Fruit fly (Drosophila melanogaster) whole organism, prepupa: ENCODE data around the gene CG32295.

Experiments used
- Blimp-1 ChIP-seq: fragments of 200-800 bp; sonication (Bioruptor generic); optimal IDR thresholded peaks from 3 replicates; lab custom pipeline; 2017; ENCODE audit warnings: missing biosample characterization, missing genetic modification characterization, mild to moderate bottlenecking, moderate library complexity, missing genetic modification reagents
- CG10631 ChIP-seq: fragments of 200-800 bp; sonication (Bioruptor generic); optimal IDR thresholded peaks from 2 replicates; lab custom pipeline; 2016; ENCODE audit warnings: missing biosample characterization, missing genetic modification characterization
- CG10669 ChIP-seq: fragments of 200-800 bp; sonication (Bioruptor generic); optimal IDR thresholded peaks from 3 replicates; lab custom pipeline; 2018; ENCODE audit warnings: missing biosample characterization, mild to moderate bottlenecking, missing genetic modification characterization, moderate library complexity
- CG11294 ChIP-seq: fragments of 200-800 bp; sonication (Bioruptor generic); IDR thresholded peaks from 2 replicates; pipeline ENCODE4 v1.3.6; 2022; ENCODE audit warnings: missing biosample characterization, missing genetic modification characterization
- CG11762 ChIP-seq: fragments of 200-800 bp; sonication (Bioruptor generic); optimal IDR thresholded peaks from 3 replicates; lab custom pipeline; 2016; ENCODE audit warnings: missing biosample characterization, missing genetic modification characterization; ENCODE audit not compliant: insufficient read depth
- CG11902 ChIP-seq: fragments of 200-800 bp; sonication (Bioruptor generic); optimal IDR thresholded peaks from 3 replicates; lab custom pipeline; 2016; ENCODE audit warnings: missing biosample characterization, missing genetic modification characterization
- CG15336 ChIP-seq: fragments of 200-800 bp; sonication (Bioruptor generic); IDR thresholded peaks from 2 replicates; pipeline ENCODE4 v1.3.6; 2022; ENCODE audit warnings: missing biosample characterization, missing genetic modification characterization
- CG16779 ChIP-seq: fragments of 200-800 bp; sonication (Bioruptor generic); optimal IDR thresholded peaks from 3 replicates; lab custom pipeline; 2017; ENCODE audit warnings: missing biosample characterization, mild to moderate bottlenecking, missing genetic modification characterization
- CG3032 ChIP-seq: fragments of 200-800 bp; optimal IDR thresholded peaks from 2 replicates; lab custom pipeline; 2019; ENCODE audit warnings: missing biosample characterization, mild to moderate bottlenecking, missing genetic modification characterization, moderate library complexity
- CG31627 ChIP-seq: fragments of 200-800 bp; sonication (Bioruptor generic); optimal IDR thresholded peaks from 3 replicates; lab custom pipeline; 2016; ENCODE audit warnings: missing biosample characterization, missing genetic modification characterization
- CG34406 ChIP-seq: fragments of 200-800 bp; sonication (Bioruptor generic); optimal IDR thresholded peaks from 3 replicates; lab custom pipeline; 2016; ENCODE audit warnings: missing biosample characterization, missing genetic modification characterization
- CG3919 ChIP-seq: fragments of 200-800 bp; sonication (Bioruptor generic); optimal IDR thresholded peaks from 3 replicates; lab custom pipeline; 2016; ENCODE audit warnings: missing biosample characterization, missing genetic modification characterization
- CG4318 ChIP-seq: fragments of 200-800 bp; sonication (Bioruptor generic); optimal IDR thresholded peaks from 3 replicates; lab custom pipeline; 2017; ENCODE audit warnings: missing biosample characterization, mild to moderate bottlenecking, missing genetic modification characterization
- CG6163 ChIP-seq: fragments of 200-800 bp; sonication (Bioruptor generic); IDR thresholded peaks from 3 replicates; pipeline ENCODE4 v1.3.6; 2022; ENCODE audit warnings: missing biosample characterization, missing genetic modification characterization
- CG6276 ChIP-seq: fragments of 200-800 bp; sonication (Bioruptor generic); optimal IDR thresholded peaks from 2 replicates; lab custom pipeline; 2017; ENCODE audit warnings: missing biosample characterization, mild to moderate bottlenecking, missing genetic modification characterization
- CG6792 ChIP-seq: fragments of 200-800 bp; sonication (Bioruptor generic); optimal IDR thresholded peaks from 3 replicates; lab custom pipeline; 2016; ENCODE audit warnings: missing biosample characterization, missing genetic modification characterization
- CG6808 ChIP-seq: fragments of 200-800 bp; sonication (Bioruptor generic); optimal IDR thresholded peaks from 3 replicates; lab custom pipeline; 2017; ENCODE audit warnings: missing biosample characterization, missing genetic modification characterization, mild to moderate bottlenecking, moderate library complexity, missing genetic modification reagents
- CG6854 ChIP-seq: fragments of 200-800 bp; sonication (Bioruptor generic); optimal IDR thresholded peaks from 2 replicates; lab custom pipeline; 2017; ENCODE audit warnings: missing biosample characterization, mild to moderate bottlenecking, missing genetic modification characterization
- CG7368 ChIP-seq: fragments of 200-800 bp; sonication (Bioruptor generic); optimal IDR thresholded peaks from 3 replicates; lab custom pipeline; 2016; ENCODE audit warnings: missing biosample characterization, missing genetic modification characterization
- CG8119 ChIP-seq: fragments of 200-800 bp; sonication (Bioruptor generic); IDR thresholded peaks from 3 replicates; pipeline ENCODE4 v1.3.6; 2022; ENCODE audit warnings: missing biosample characterization, missing genetic modification characterization
- CG8319 ChIP-seq: fragments of 200-800 bp; sonication (Bioruptor generic); optimal IDR thresholded peaks from 3 replicates; lab custom pipeline; 2016; ENCODE audit warnings: missing biosample characterization, missing genetic modification characterization
- CG8632 ChIP-seq: fragments of 200-800 bp; sonication (Bioruptor generic); optimal IDR thresholded peaks from 3 replicates; lab custom pipeline; 2016; ENCODE audit warnings: missing biosample characterization, missing genetic modification characterization
- Eip75B ChIP-seq: fragments of 200-800 bp; sonication (Bioruptor generic); optimal IDR thresholded peaks from 3 replicates; lab custom pipeline; 2016; ENCODE audit warnings: missing biosample characterization, missing genetic modification characterization
- Eip78C ChIP-seq: fragments of 200-800 bp; sonication (Bioruptor generic); peaks from one replicate; lab custom pipeline; 2016; ENCODE audit warnings: missing biosample characterization, missing genetic modification characterization
- Eip93F ChIP-seq: fragments of 200-800 bp; sonication (Bioruptor generic); optimal IDR thresholded peaks from 2 replicates; lab custom pipeline; 2016; ENCODE audit warnings: missing biosample characterization, mild to moderate bottlenecking, missing genetic modification characterization
- Ets21C ChIP-seq: fragments of 200-800 bp; sonication (Bioruptor generic); optimal IDR thresholded peaks from 3 replicates; lab custom pipeline; 2016; ENCODE audit warnings: missing biosample characterization, missing genetic modification characterization
- Ets96B ChIP-seq: fragments of 200-800 bp; optimal IDR thresholded peaks from 2 replicates; lab custom pipeline; 2019; ENCODE audit warnings: missing biosample characterization, mild to moderate bottlenecking, missing genetic modification characterization, moderate library complexity
- Gug ChIP-seq: fragments of 200-800 bp; sonication (Bioruptor generic); IDR thresholded peaks from 2 replicates; pipeline ENCODE4 v1.3.6; 2022; ENCODE audit warnings: missing biosample characterization, missing genetic modification characterization
- Hr38 ChIP-seq: sonication (Bioruptor generic); optimal IDR thresholded peaks from 2 replicates; lab custom pipeline; 2016; ENCODE audit warnings: missing biosample characterization, missing genetic modification characterization
- Hr39 ChIP-seq: fragments of 200-800 bp; sonication (Bioruptor generic); optimal IDR thresholded peaks from 2 replicates; lab custom pipeline; 2016; ENCODE audit warnings: missing biosample characterization, missing genetic modification characterization
- Hr4 ChIP-seq: fragments of 200-800 bp; sonication (Bioruptor generic); optimal IDR thresholded peaks from 3 replicates; lab custom pipeline; 2016; ENCODE audit warnings: missing biosample characterization, missing genetic modification characterization
- Lpt ChIP-seq: fragments of 200-800 bp; sonication (Bioruptor generic); optimal IDR thresholded peaks from 3 replicates; lab custom pipeline; 2016; ENCODE audit warnings: missing biosample characterization, missing genetic modification characterization
- OdsH ChIP-seq: fragments of 200-800 bp; sonication (Bioruptor generic); optimal IDR thresholded peaks from 3 replicates; lab custom pipeline; 2016; ENCODE audit warnings: missing biosample characterization, missing genetic modification characterization
- Sox102F ChIP-seq: fragments of 200-800 bp; sonication (Bioruptor generic); optimal IDR thresholded peaks from 2 replicates; lab custom pipeline; 2016; ENCODE audit warnings: missing biosample characterization, mild to moderate bottlenecking, missing genetic modification characterization
- Sox14 ChIP-seq: fragments of 200-800 bp; sonication (Bioruptor generic); optimal IDR thresholded peaks from 3 replicates; lab custom pipeline; 2016; ENCODE audit warnings: missing biosample characterization, missing genetic modification characterization
- Sox15 ChIP-seq: fragments of 200-800 bp; sonication (Bioruptor generic); optimal IDR thresholded peaks from 3 replicates; lab custom pipeline; 2016; ENCODE audit warnings: missing biosample characterization, missing genetic modification characterization
- achi ChIP-seq: fragments of 200-800 bp; sonication (Bioruptor generic); optimal IDR thresholded peaks from 3 replicates; lab custom pipeline; 2016; ENCODE audit warnings: missing biosample characterization, missing genetic modification characterization
- acj6 ChIP-seq: fragments of 200-800 bp; sonication (Bioruptor generic); optimal IDR thresholded peaks from 3 replicates; lab custom pipeline; 2016; ENCODE audit warnings: missing biosample characterization, missing genetic modification characterization
- cyc ChIP-seq: fragments of 200-800 bp; sonication (Bioruptor generic); optimal IDR thresholded peaks from 3 replicates; lab custom pipeline; 2016; ENCODE audit warnings: missing biosample characterization, missing genetic modification characterization
- dac ChIP-seq: fragments of 200-800 bp; sonication (Bioruptor generic); optimal IDR thresholded peaks from 2 replicates; lab custom pipeline; 2017; ENCODE audit warnings: missing biosample characterization, mild to moderate bottlenecking, missing genetic modification characterization
- dsx ChIP-seq: fragments of 200-800 bp; optimal IDR thresholded peaks from 3 replicates; lab custom pipeline; 2019; ENCODE audit warnings: missing biosample characterization, mild to moderate bottlenecking, missing genetic modification characterization, moderate library complexity; ENCODE audit not compliant: poor library complexity, severe bottlenecking
- eg ChIP-seq: fragments of 200-800 bp; sonication (Bioruptor generic); IDR thresholded peaks from 3 replicates; pipeline ENCODE4 v1.3.6; 2022; ENCODE audit warnings: missing biosample characterization, missing genetic modification characterization
- fd59A ChIP-seq: fragments of 200-800 bp; sonication (Bioruptor generic); optimal IDR thresholded peaks from 2 replicates; lab custom pipeline; 2017; ENCODE audit warnings: missing biosample characterization, mild to moderate bottlenecking, missing genetic modification characterization, missing genetic modification reagents
- fd85E ChIP-seq: fragments of 200-800 bp; sonication (Bioruptor generic); optimal IDR thresholded peaks from 3 replicates; lab custom pipeline; 2016; ENCODE audit warnings: missing biosample characterization, missing genetic modification characterization
- fkh ChIP-seq: fragments of 200-800 bp; sonication (Bioruptor generic); optimal IDR thresholded peaks from 3 replicates; lab custom pipeline; 2017; ENCODE audit warnings: missing biosample characterization, mild to moderate bottlenecking, missing genetic modification characterization, moderate library complexity
- lz ChIP-seq: fragments of 200-800 bp; sonication (Bioruptor generic); optimal IDR thresholded peaks from 3 replicates; lab custom pipeline; 2016; ENCODE audit warnings: missing biosample characterization, missing genetic modification characterization
- net ChIP-seq: fragments of 200-800 bp; sonication (Bioruptor generic); optimal IDR thresholded peaks from 3 replicates; lab custom pipeline; 2016; ENCODE audit warnings: missing biosample characterization, missing genetic modification characterization
- pdm3 ChIP-seq: fragments of 200-800 bp; sonication (Bioruptor generic); optimal IDR thresholded peaks from 3 replicates; lab custom pipeline; 2016; ENCODE audit warnings: missing biosample characterization, missing genetic modification characterization
- salr ChIP-seq, 2 experiments: fragments of 200-800 bp; sonication (Bioruptor generic); optimal IDR thresholded peaks; 3 replicates each; lab custom pipeline; 2016 to 2018; ENCODE audit warnings: missing biosample characterization in 2 of 2, missing genetic modification characterization in 2 of 2, mild to moderate bottlenecking in 1 of 2
- spab ChIP-seq: fragments of 200-800 bp; sonication (Bioruptor generic); optimal IDR thresholded peaks from 2 replicates; lab custom pipeline; 2017; ENCODE audit warnings: missing biosample characterization, mild to moderate bottlenecking, missing genetic modification characterization, missing genetic modification reagents
- svp ChIP-seq: fragments of 200-800 bp; sonication (Bioruptor generic); peaks from one replicate; lab custom pipeline; 2016; ENCODE audit warnings: missing biosample characterization, missing genetic modification characterization
- topi ChIP-seq: fragments of 200-800 bp; sonication (Bioruptor generic); optimal IDR thresholded peaks from 3 replicates; lab custom pipeline; 2016; ENCODE audit warnings: missing biosample characterization, missing genetic modification characterization
- vri ChIP-seq: fragments of 200-800 bp; sonication (Bioruptor generic); optimal IDR thresholded peaks from 3 replicates; lab custom pipeline; 2016; ENCODE audit warnings: missing biosample characterization, mild to moderate bottlenecking, missing genetic modification characterization

CG32295 gene

dm6 chr3L:2533732-2534073, 6.9 kb upstream of the CG32295 start:
- TF ChIP-seq fkh (GFP tag; lab: Kevin White, UChicago) (no peak), fd85E (GFP tag; lab: Kevin White, UChicago) (no peak), svp (GFP tag; lab: Kevin White, UChicago) (peak; percentile 55), Ets21C (GFP tag; lab: Kevin White, UChicago) (no peak), Gug (GFP tag; lab: Robert Waterston, UW) (peak; percentile 86), CG7368 (GFP tag; lab: Kevin White, UChicago) (peak; percentile 67), fd59A (GFP tag; lab: Kevin White, UChicago) (peak; percentile 60), topi (peak; percentile 68), cyc (GFP tag; lab: Kevin White, UChicago) (peak; percentile 63), CG6276 (GFP tag; lab: Kevin White, UChicago) (peak; percentile 94), salr (GFP tag; optimal IDR thresholded peaks at IDR 0.05; lab: Kevin White, UChicago) (peak in 1 of 2 experiments; percentile 77), CG10631 (GFP tag; lab: Kevin White, UChicago) (peak; percentile 79), eg (peak; percentile 93), CG34406 (peak; percentile 45), acj6 (GFP tag; lab: Kevin White, UChicago) (peak; percentile 76), Eip78C (GFP tag; lab: Kevin White, UChicago) (peak; percentile 94), pdm3 (peak; percentile 68), CG10669 (GFP tag; lab: Kevin White, UChicago) (peak; percentile 57), Sox15 (GFP tag; lab: Kevin White, UChicago) (no peak), CG11762 (GFP tag; lab: Kevin White, UChicago) (peak; percentile 71), CG4318 (GFP tag; lab: Kevin White, UChicago) (peak; percentile 83), dsx (GFP tag; lab: Kevin White, UChicago) (peak; percentile 72), vri (peak; percentile 32), OdsH (GFP tag; lab: Kevin White, UChicago) (peak; percentile 67), CG11294 (GFP tag; lab: Robert Waterston, UW) (peak; percentile 75), CG16779 (peak; percentile 63), Sox102F (GFP tag; lab: Kevin White, UChicago) (peak; percentile 38), Eip75B (GFP tag; lab: Kevin White, UChicago) (peak; percentile 69), lz (GFP tag; lab: Kevin White, UChicago) (peak; percentile 42), Ets96B (tag; lab: Kevin White, UChicago) (peak; percentile 75), CG3032 (tag; lab: Kevin White, UChicago) (peak; percentile 36), spab (GFP tag; lab: Kevin White, UChicago) (peak; percentile 35), Lpt (peak; percentile 77), CG15336 (GFP tag; lab: Robert Waterston, UW) (peak; percentile 92), CG8319 (peak; percentile 32), achi (peak; percentile 82), CG6792 (GFP tag; lab: Kevin White, UChicago) (peak; percentile 53), CG8119 (GFP tag; lab: Robert Waterston, UW) (peak; percentile 94), net (GFP tag; lab: Kevin White, UChicago) (peak; percentile 73), Blimp-1 (GFP tag; lab: Kevin White, UChicago) (no peak), Sox14 (GFP tag; lab: Kevin White, UChicago) (peak; percentile 83), CG6854 (GFP tag; lab: Kevin White, UChicago) (no peak), dac (GFP tag; lab: Kevin White, UChicago) (peak; percentile 72), CG11902 (GFP tag; lab: Kevin White, UChicago) (peak; percentile 23), CG8632 (GFP tag; lab: Kevin White, UChicago) (peak; percentile 23), Hr38 (GFP tag; lab: Kevin White, UChicago) (peak; percentile 15), Hr39 (GFP tag; lab: Kevin White, UChicago) (peak; percentile 56), CG6163 (peak; percentile 82), Eip93F (GFP tag; lab: Kevin White, UChicago) (no peak), CG31627 (GFP tag; lab: Kevin White, UChicago) (peak; percentile 57), Hr4 (peak; percentile 84), CG3919 (peak; percentile 86), CG6808 (peak; percentile 60)
